Fruit fly (Drosophila melanogaster): ENCODE data around the gene tos.

The tos gene

DNA sequence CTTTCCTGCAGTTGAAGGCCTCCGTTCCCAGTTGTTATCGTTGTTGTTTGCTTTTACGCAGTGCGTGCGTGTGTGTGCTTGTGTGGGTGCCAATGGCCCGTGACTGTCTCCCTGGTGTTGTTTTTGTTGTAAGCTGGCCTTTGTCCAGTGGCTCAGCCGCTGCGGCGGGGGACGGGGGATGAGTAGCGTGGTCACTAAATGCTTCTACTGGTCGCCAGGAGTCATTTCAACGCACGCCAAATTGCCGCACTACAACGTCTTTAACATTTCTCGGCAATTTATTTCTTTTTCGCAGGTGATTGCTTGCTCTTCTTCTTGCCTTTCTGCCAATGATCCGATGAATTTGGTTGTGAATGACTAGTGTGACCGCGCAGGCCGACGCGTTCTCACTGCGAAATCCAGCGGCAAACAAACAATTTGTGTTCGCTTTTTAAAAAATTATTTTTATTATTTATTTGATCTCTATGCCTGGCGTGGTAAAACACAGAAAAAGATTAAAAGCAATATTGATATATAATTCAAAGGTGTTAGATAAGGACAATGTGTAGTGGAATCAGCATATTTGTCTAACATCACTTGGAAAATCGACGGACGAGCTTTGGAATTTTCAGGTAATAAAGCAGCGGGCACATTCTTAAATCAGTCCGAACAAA lies 26.5 kb upstream of the tos start, which contains the start of the genes Faf2 and Grip71 (continued):
- TF ChIP-seq cad (GFP tag; optimal IDR thresholded peaks at IDR 0.05): no peak
- peak; percentile 82 for TF ChIP-seq ham (GFP tag; IDR thresholded peaks at IDR 0.05)
- TF ChIP-seq CG17385 (GFP tag; optimal IDR thresholded peaks at IDR 0.05): peak; percentile 98
- peak; percentile 36 for TF ChIP-seq NK7.1 (GFP tag; optimal IDR thresholded peaks at IDR 0.05)
- peak; percentile 59; the same call in 3 of the 4 replicates for TF ChIP-seq Dll (GFP tag; IDR thresholded peaks at IDR 0.05; ENCODE audit: partially characterized antibody)
- TF ChIP-seq CG4404 (GFP tag; IDR thresholded peaks at IDR 0.05): peak; percentile 95
- TF ChIP-seq fd64A (GFP tag; optimal IDR thresholded peaks at IDR 0.05): no peak
- no peak for TF ChIP-seq ash1 (GFP tag; optimal IDR thresholded peaks at IDR 0.05)
- peak; percentile 97 for TF ChIP-seq Med (GFP tag)
- TF ChIP-seq h (optimal IDR thresholded peaks at IDR 0.05): peak; percentile 32
- TF ChIP-seq CG17328 (GFP tag; IDR thresholded peaks at IDR 0.05): peak; percentile 91
- peak; percentile 95 for TF ChIP-seq ase (GFP tag; IDR thresholded peaks at IDR 0.05)
- TF ChIP-seq peb (GFP tag; IDR thresholded peaks at IDR 0.05): peak; percentile 87
- TF ChIP-seq CG10267 (tag; optimal IDR thresholded peaks at IDR 0.05): peak; percentile 84
- TF ChIP-seq E2f2 (GFP tag; IDR thresholded peaks at IDR 0.05): peak; percentile 86
- peak; percentile 77 for TF ChIP-seq Antp (GFP tag; optimal IDR thresholded peaks at IDR 0.05)
- TF ChIP-seq Lhr (GFP tag; optimal IDR thresholded peaks at IDR 0.05): peak; percentile 91
- peak; percentile 71 for TF ChIP-seq emc (GFP tag; optimal IDR thresholded peaks at IDR 0.05)
- no peak for TF ChIP-seq luna (GFP tag; optimal IDR thresholded peaks at IDR 0.05)
- TF ChIP-seq CG10959 (GFP tag; IDR thresholded peaks at IDR 0.05): peak; percentile 92
- TF ChIP-seq al (GFP tag; IDR thresholded peaks at IDR 0.05): peak; percentile 95
- TF ChIP-seq CG4854 (GFP tag; optimal IDR thresholded peaks at IDR 0.05): peak; percentile 85
- TF ChIP-seq CG32772 (GFP tag; IDR thresholded peaks at IDR 0.05): peak; percentile 97
- peak; percentile 69; the same call in 1 of the 3 replicates for TF ChIP-seq z (GFP tag; IDR thresholded peaks at IDR 0.05)
- TF ChIP-seq Dref (GFP tag; IDR thresholded peaks at IDR 0.05): peak; percentile 49
- TF ChIP-seq sr (GFP tag; IDR thresholded peaks at IDR 0.05): peak; percentile 72; the same call in 1 of the 3 replicates
- peak; percentile 94 for TF ChIP-seq CG4424 (GFP tag; optimal IDR thresholded peaks at IDR 0.05)
- TF ChIP-seq CG4328 (GFP tag; optimal IDR thresholded peaks at IDR 0.05): peak; percentile 66
- peak; percentile 63 for TF ChIP-seq CG6254 (GFP tag; optimal IDR thresholded peaks at IDR 0.05)
- TF ChIP-seq CG10366 (GFP tag; IDR thresholded peaks at IDR 0.05): peak; percentile 94
- peak; percentile 66 for TF ChIP-seq knrl (GFP tag; IDR thresholded peaks at IDR 0.05; ENCODE audit: partially characterized antibody)
- peak; percentile 59 for TF ChIP-seq Nf-YB (GFP tag; optimal IDR thresholded peaks at IDR 0.05)
- TF ChIP-seq CG6791 (GFP tag; IDR thresholded peaks at IDR 0.05; ENCODE audit: partially characterized antibody): no peak
- TF ChIP-seq fd102C (GFP tag; optimal IDR thresholded peaks at IDR 0.05): no peak
- peak; percentile 75 for TF ChIP-seq CG13624 (GFP tag; optimal IDR thresholded peaks at IDR 0.05)
- TF ChIP-seq sc (optimal IDR thresholded peaks at IDR 0.05): no peak
- peak; percentile 67 for TF ChIP-seq sc (GFP tag; optimal IDR thresholded peaks at IDR 0.05)
- TF ChIP-seq tap (tag; optimal IDR thresholded peaks at IDR 0.05): peak; percentile 81
- TF ChIP-seq odd (GFP tag; optimal IDR thresholded peaks at IDR 0.05): peak; percentile 1
- peak; percentile 94 for TF ChIP-seq Xrp1 (GFP tag; IDR thresholded peaks at IDR 0.05)
- TF ChIP-seq cato (GFP tag; optimal IDR thresholded peaks at IDR 0.05; ENCODE audit: borderline replicate concordance): peak; percentile 74
- peak; percentile 0 for TF ChIP-seq CG4707 (GFP tag; optimal IDR thresholded peaks at IDR 0.05)
- TF ChIP-seq pb (GFP tag; optimal IDR thresholded peaks at IDR 0.05): peak; percentile 31
- peak; percentile 91 for TF ChIP-seq CG2889 (GFP tag; IDR thresholded peaks at IDR 0.05)
- peak; percentile 14 for TF ChIP-seq CG11398 (GFP tag; optimal IDR thresholded peaks at IDR 0.05)
- peak; percentile 42 for TF ChIP-seq run (tag; optimal IDR thresholded peaks at IDR 0.05)
- no peak for TF ChIP-seq kni (GFP tag; optimal IDR thresholded peaks at IDR 0.05)
- TF ChIP-seq CG15696 (tag; optimal IDR thresholded peaks at IDR 0.05): peak; percentile 89
- TF ChIP-seq dmrt99B (tag; optimal IDR thresholded peaks at IDR 0.05): peak; percentile 85
- TF ChIP-seq Doc2 (GFP tag; IDR thresholded peaks at IDR 0.05): peak; percentile 90

All from whole organism, embryonic.